Fruit fly (Drosophila melanogaster) whole organism, embryonic: ENCODE data around the gene CG32413.

Source experiments
- BEAF-32 ChIP-seq: fragments of 200-800 bp; sonication (Bioruptor generic); optimal IDR thresholded peaks from 3 replicates; lab custom pipeline; 2017; ENCODE audit warnings: missing biosample characterization, missing genetic modification characterization, mild to moderate bottlenecking, moderate library complexity, missing genetic modification reagents
- CG10147 ChIP-seq: fragments of 200-800 bp; sonication (Bioruptor generic); optimal IDR thresholded peaks from 2 replicates; lab custom pipeline; 2019; ENCODE audit warnings: missing biosample characterization, mild to moderate bottlenecking, missing genetic modification characterization, moderate library complexity
- CG12299 ChIP-seq: fragments of 200-800 bp; sonication (Bioruptor generic); optimal IDR thresholded peaks from 2 replicates; lab custom pipeline; 2018; ENCODE audit warnings: missing biosample characterization, mild to moderate bottlenecking, missing genetic modification characterization
- CG14014 ChIP-seq: fragments of 200-800 bp; sonication (Bioruptor generic); IDR thresholded peaks from 2 replicates; pipeline ENCODE4 v1.3.6; 2022; ENCODE audit warnings: missing biosample characterization, missing genetic modification characterization
- CG1602 ChIP-seq: fragments of 200-800 bp; sonication (Bioruptor generic); optimal IDR thresholded peaks from 3 replicates; lab custom pipeline; 2016; ENCODE audit warnings: missing biosample characterization, missing genetic modification characterization
- CG2199 ChIP-seq: fragments of 200-800 bp; sonication (Bioruptor generic); IDR thresholded peaks from 3 replicates; pipeline ENCODE4 v1.3.6; 2022; ENCODE audit warnings: missing biosample characterization, missing genetic modification characterization
- CG8478 ChIP-seq: fragments of >200 bp; optimal IDR thresholded peaks from 2 replicates; lab custom pipeline; 2018
- Dip2 ChIP-seq: fragments of 200-800 bp; sonication (Bioruptor generic); IDR thresholded peaks from 2 replicates; pipeline ENCODE4 v1.3.6; 2022; ENCODE audit warnings: missing biosample characterization, missing genetic modification characterization
- btn ChIP-seq: fragments of 200-800 bp; sonication (Bioruptor generic); optimal IDR thresholded peaks from 2 replicates; lab custom pipeline; 2016; ENCODE audit warnings: missing biosample characterization, missing genetic modification characterization
- insv ChIP-seq, 2 experiments: fragments of 200-800 bp; sonication (Bioruptor generic); optimal IDR thresholded peaks; 3 replicates each; lab custom pipeline; 2016 to 2018; ENCODE audit warnings: missing biosample characterization in 2 of 2, missing genetic modification characterization in 2 of 2
- lola ChIP-seq, 3 experiments: fragments of >200 bp in 2 of 3; fragments of 200-800 bp in 1 of 3; sonication (Bioruptor generic) in 1 of 3; optimal IDR thresholded peaks; 2 replicates each; lab custom pipeline; 2017 to 2019; ENCODE audit warnings: missing biosample characterization in 3 of 3, missing genetic modification characterization in 3 of 3, mild to moderate bottlenecking in 1 of 3, moderate library complexity in 1 of 3
- so ChIP-seq: fragments of 200-800 bp; sonication (Bioruptor generic); IDR thresholded peaks from 3 replicates; pipeline ENCODE4 v1.3.6; 2022; ENCODE audit warnings: missing biosample characterization, missing genetic modification characterization
- usp ChIP-seq: fragments of >200 bp; optimal IDR thresholded peaks from 2 replicates; lab custom pipeline; 2017; ENCODE audit warnings: missing biosample characterization, missing genetic modification characterization

- TF ChIP-seq CG1602 (GFP tag; lab: Kevin White, UChicago) (no peak), CG10147 (GFP tag; lab: Kevin White, UChicago) (no peak), Dip2 (GFP tag; lab: Robert Waterston, UW) (no peak), CG2199 (GFP tag; lab: Robert Waterston, UW) (no peak), lola (GFP tag; optimal IDR thresholded peaks at IDR 0.05; lab: Kevin White, UChicago) (no peak), insv (GFP tag; optimal IDR thresholded peaks at IDR 0.05; lab: Kevin White, UChicago) (no peak), CG8478 (lab: Kevin White, UChicago) (no peak), CG14014 (GFP tag; lab: Robert Waterston, UW) (no peak), so (GFP tag; lab: Robert Waterston, UW) (no peak), BEAF-32 (GFP tag; lab: Kevin White, UChicago) (no peak), usp (GFP tag; lab: Kevin White, UChicago) (no peak), btn (GFP tag; lab: Kevin White, UChicago) (no peak), CG12299 (no peak)
These were observed 1.6 kb downstream of the CG32413 start, which contains the start of gene QC for dm6 chr3L:5902189-5902765.
